Worm (Caenorhabditis elegans) whole organism, L2 larva: ENCODE results near the gene srw-29.

Experiments
- C34F6.9 ChIP-seq: fragments of 150-350 bp; optimal IDR thresholded peaks from 2 replicates; lab custom pipeline; 2014; ENCODE audit warnings: missing biosample characterization, missing genetic modification characterization
- aly-2 ChIP-seq: fragments of 150-350 bp; optimal IDR thresholded peaks from 2 replicates; lab custom pipeline; 2014; ENCODE audit warnings: missing biosample characterization, missing genetic modification characterization
- ama-1 ChIP-seq: fragments of 150-350 bp; optimal IDR thresholded peaks from 2 replicates; lab custom pipeline; 2018; ENCODE audit warnings: inconsistent platforms
- dmd-4 ChIP-seq: sonication (generic microtip); optimal IDR thresholded peaks from 2 replicates; lab custom pipeline; 2017; ENCODE audit warnings: missing biosample characterization, missing genetic modification characterization
- fos-1 ChIP-seq: fragments of 150-350 bp; optimal IDR thresholded peaks from 2 replicates; lab custom pipeline; 2014; ENCODE audit warnings: missing biosample characterization, missing genetic modification characterization
- lin-39 ChIP-seq: fragments of 150-350 bp; optimal IDR thresholded peaks from 2 replicates; lab custom pipeline; 2014; ENCODE audit warnings: missing biosample characterization, missing genetic modification reagents, missing genetic modification characterization
- lsy-2 ChIP-seq, 2 experiments: fragments of 150-350 bp in 1 of 2; sonication (generic microtip) in 1 of 2; optimal IDR thresholded peaks; 2 replicates each; lab custom pipeline; 2014 to 2017; ENCODE audit warnings: missing biosample characterization in 2 of 2, missing genetic modification characterization in 2 of 2
- nhr-25 ChIP-seq: fragments of 150-350 bp; sonication (generic microtip); optimal IDR thresholded peaks from 3 replicates; lab custom pipeline; 2014; ENCODE audit warnings: missing biosample characterization, missing genetic modification characterization
- unc-39 ChIP-seq: fragments of 150-350 bp; optimal IDR thresholded peaks from 2 replicates; lab custom pipeline; 2014; ENCODE audit warnings: missing biosample characterization, missing genetic modification characterization
- unc-55 ChIP-seq: fragments of 150-350 bp; sonication (generic microtip); optimal IDR thresholded peaks from 3 replicates; lab custom pipeline; 2014; ENCODE audit warnings: missing biosample characterization, missing genetic modification reagents, missing genetic modification characterization
- zag-1 ChIP-seq: fragments of 150-350 bp; optimal IDR thresholded peaks from 2 replicates; lab custom pipeline; 2014; ENCODE audit warnings: missing biosample characterization, missing genetic modification characterization
- ztf-4 ChIP-seq: fragments of 150-350 bp; optimal IDR thresholded peaks from 2 replicates; lab custom pipeline; 2014; ENCODE audit warnings: missing biosample characterization, missing genetic modification characterization

DNA sequence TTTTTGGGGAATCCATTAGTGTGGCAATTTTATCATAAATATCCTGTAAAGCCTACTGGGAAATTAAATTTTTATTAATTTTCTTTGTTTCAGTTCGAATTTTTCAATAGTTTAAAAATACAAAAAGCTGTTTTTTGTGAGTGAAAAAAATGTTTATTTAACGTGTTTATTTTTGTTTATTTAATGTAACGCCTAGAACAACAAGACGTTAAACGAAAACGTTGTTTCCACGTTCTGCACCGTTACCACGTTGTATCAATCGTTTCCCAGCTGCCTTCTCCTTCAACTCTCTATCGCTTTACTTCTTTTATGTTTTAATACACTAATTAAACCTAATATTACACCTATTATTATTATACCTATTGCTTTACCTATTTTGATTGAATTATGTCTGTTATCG, 23.4 kb upstream of the srw-29 start, which contains the start of gene T08G3.13:
- TF ChIP-seq lsy-2 (tag; optimal IDR thresholded peaks at IDR 0.05; lab: Kevin White, UChicago) (no peak), fos-1 (no peak), unc-39 (tag; lab: Kevin White, UChicago) (no peak), lin-39 (tag; lab: Kevin White, UChicago) (no peak), aly-2 (tag; lab: Kevin White, UChicago) (no peak), nhr-25 (no peak), C34F6.9 (tag; lab: Kevin White, UChicago) (no peak), ama-1 (lab: Kevin White, UChicago) (no peak), unc-55 (no peak), zag-1 (no peak), dmd-4 (tag; lab: Kevin White, UChicago) (no peak), ztf-4 (tag; lab: Kevin White, UChicago) (no peak)
